Fruit fly (Drosophila melanogaster) whole organism, prepupa: ENCODE results near the gene mat.

ENCODE experiments used
- CG11294 ChIP-seq: fragments of 200-800 bp; sonication (Bioruptor generic); IDR thresholded peaks from 2 replicates; pipeline ENCODE4 v1.3.6; 2022; ENCODE audit warnings: missing biosample characterization, missing genetic modification characterization
- CG11902 ChIP-seq: fragments of 200-800 bp; sonication (Bioruptor generic); optimal IDR thresholded peaks from 3 replicates; lab custom pipeline; 2016; ENCODE audit warnings: missing biosample characterization, missing genetic modification characterization
- CG16779 ChIP-seq: fragments of 200-800 bp; sonication (Bioruptor generic); optimal IDR thresholded peaks from 3 replicates; lab custom pipeline; 2017; ENCODE audit warnings: missing biosample characterization, mild to moderate bottlenecking, missing genetic modification characterization
- CG6792 ChIP-seq: fragments of 200-800 bp; sonication (Bioruptor generic); optimal IDR thresholded peaks from 3 replicates; lab custom pipeline; 2016; ENCODE audit warnings: missing biosample characterization, missing genetic modification characterization
- Hr39 ChIP-seq: fragments of 200-800 bp; sonication (Bioruptor generic); optimal IDR thresholded peaks from 2 replicates; lab custom pipeline; 2016; ENCODE audit warnings: missing biosample characterization, missing genetic modification characterization
- OdsH ChIP-seq: fragments of 200-800 bp; sonication (Bioruptor generic); optimal IDR thresholded peaks from 3 replicates; lab custom pipeline; 2016; ENCODE audit warnings: missing biosample characterization, missing genetic modification characterization
- Smox ChIP-seq: fragments of 200-800 bp; sonication (Bioruptor generic); optimal IDR thresholded peaks from 3 replicates; lab custom pipeline; 2016; ENCODE audit warnings: missing biosample characterization, missing genetic modification characterization
- achi ChIP-seq: fragments of 200-800 bp; sonication (Bioruptor generic); optimal IDR thresholded peaks from 3 replicates; lab custom pipeline; 2016; ENCODE audit warnings: missing biosample characterization, missing genetic modification characterization
- spab ChIP-seq: fragments of 200-800 bp; sonication (Bioruptor generic); optimal IDR thresholded peaks from 2 replicates; lab custom pipeline; 2017; ENCODE audit warnings: missing biosample characterization, mild to moderate bottlenecking, missing genetic modification characterization, missing genetic modification reagents

dm6 chr3L:885624-886257, 17.0 kb upstream of the mat start:
- TF ChIP-seq OdsH: no peak
- no peak for TF ChIP-seq CG16779 (tag; lab: Kevin White, UChicago)
- TF ChIP-seq achi: no peak
- no peak for TF ChIP-seq Smox
- TF ChIP-seq spab: no peak
- TF ChIP-seq CG11294: no peak
- no peak for TF ChIP-seq CG6792
- no peak for TF ChIP-seq Hr39 (GFP tag; lab: Kevin White, UChicago)
- no peak for TF ChIP-seq CG11902 (GFP tag; lab: Kevin White, UChicago)
